Fruit fly (Drosophila melanogaster) ovary, adult (tissue): ENCODE results near the gene CG13081.

ENCODE experiments used
- CG17801 ChIP-seq: fragments of 200-800 bp; optimal IDR thresholded peaks from 2 replicates; lab custom pipeline; 2019; ENCODE audit warnings: missing biosample characterization, mild to moderate bottlenecking, missing genetic modification characterization, moderate library complexity; ENCODE audit not compliant: partially characterized antibody

Gene CG13081

DNA sequence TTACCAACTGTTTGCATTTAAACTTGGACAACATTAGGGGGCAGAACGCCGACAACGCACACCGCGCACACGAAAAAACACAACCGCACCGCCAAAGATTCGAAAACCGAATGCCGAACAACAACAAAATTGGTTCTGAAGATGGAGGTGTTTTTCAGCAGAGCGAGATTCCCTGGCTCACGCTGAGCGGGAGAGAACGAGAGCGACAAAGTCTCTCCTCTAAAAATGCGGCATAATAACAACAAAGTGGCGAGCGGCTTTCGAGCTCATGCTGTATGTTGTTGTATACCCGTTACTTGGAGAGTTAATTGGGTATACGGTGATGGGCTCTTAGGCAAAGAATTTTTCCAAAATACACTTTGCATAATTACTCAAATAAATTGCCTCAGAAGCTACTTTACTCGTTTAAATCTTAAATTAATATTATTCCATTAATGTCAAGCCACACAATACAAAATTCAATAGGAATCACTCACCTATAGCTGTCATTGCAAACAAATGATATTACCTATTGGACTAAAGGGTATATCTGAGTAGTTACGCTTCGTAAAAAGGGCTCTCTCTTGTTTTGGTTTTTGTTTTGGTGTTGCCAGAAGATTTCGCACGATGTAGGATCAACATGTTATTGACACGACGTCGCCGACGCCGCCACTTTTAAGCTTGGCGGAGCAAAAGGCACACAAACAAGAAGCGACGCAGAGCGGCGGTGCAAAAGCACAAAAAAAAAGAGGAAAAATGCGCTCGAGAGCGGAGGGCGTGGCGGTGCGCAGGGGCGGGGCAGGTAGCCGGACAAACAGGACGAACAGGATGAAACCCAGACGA lies 32.3 kb downstream of the CG13081 start:
- peak; percentile 56 for TF ChIP-seq CG17801 (GFP tag; lab: Kevin White, UChicago)

DNA sequence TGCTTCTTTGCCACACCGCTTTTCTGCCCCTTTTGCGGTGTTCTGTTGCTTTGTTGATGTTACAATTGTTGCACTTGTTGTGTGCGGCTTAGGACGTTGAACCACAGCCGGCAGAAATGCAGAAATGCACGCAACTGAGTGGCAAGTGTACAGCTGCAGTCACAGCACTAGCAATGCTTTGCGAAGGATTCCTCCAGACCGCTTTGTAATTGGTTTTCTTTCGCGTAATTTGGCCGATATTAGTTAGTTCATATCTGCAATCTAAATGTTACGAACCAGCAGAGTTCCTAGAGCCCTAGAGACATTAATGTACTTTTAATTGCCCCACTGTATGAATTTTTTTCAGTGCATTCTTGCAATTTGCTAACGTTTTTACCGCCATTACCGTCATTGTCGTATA lies 34.0 kb downstream of the CG13081 start:
- TF ChIP-seq CG17801 (GFP tag; lab: Kevin White, UChicago): no peak

- no peak for TF ChIP-seq CG17801 (GFP tag; lab: Kevin White, UChicago)
Observed at dm6 chr2L:19574959-19575625, 34.7 kb downstream of the CG13081 start.

DNA sequence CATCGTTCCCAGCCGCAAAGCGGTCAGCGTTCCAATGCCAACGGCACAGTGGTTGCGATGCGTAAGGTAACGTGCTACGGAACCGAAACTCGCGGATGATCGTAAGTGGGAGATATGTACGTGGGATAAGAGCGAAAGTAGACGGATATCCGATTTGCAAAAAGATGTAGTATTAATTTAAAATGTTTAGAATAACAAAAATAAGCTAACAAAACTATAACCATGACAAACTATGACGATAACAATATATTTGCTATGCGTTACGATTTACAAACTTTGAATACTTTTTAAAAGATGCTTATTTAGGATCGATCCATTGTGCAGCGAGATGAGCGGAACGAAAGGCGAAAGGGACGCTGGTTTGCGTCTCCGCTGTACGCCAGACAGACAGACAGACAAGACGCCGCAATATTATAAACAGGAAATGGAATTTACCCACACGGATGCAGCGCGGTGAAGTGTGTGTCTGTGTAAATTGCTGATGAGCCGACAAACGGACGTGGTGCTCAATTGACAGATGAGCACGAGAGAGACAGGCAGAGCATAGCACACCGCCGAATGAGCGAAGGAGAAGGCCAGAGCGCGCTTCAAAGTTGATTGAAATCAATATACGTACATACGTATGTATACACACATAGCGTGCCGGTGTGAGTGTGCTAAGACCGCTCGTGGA lies 35.4 kb downstream of the CG13081 start:
- peak; percentile 14 for TF ChIP-seq CG17801 (GFP tag; lab: Kevin White, UChicago)

DNA sequence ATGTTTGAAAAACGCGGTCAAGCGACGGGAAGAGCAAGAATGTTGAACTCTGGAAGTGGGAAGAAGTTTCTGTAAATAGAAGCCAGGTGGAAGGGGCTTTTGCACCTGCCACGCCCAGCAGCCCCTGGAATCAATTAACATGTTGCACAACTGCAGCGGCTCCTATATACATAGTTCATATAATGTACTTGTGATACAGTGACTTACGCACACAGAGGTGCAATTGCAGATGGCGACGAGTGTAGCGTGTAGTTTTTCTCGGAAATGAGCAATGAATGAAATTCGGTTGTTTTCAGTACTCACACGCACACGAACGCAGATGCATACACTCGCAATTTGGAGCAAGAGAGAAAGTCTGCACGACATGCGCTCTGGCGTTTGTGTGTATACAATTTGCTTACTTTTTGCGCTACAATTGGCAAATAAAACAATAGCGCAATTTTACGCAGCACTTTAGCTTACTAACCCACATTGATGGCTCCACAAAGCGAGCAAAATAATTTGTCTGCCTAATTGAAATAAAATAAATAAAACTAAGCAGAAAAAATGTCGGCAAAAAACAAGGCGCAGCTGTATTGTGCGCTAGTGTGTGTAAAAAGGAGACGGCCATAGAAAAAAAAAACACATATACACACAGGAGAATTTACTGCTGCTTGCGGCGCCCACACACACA lies 36.0 kb downstream of the CG13081 start:
- peak; percentile 56 for TF ChIP-seq CG17801 (GFP tag; lab: Kevin White, UChicago)

DNA sequence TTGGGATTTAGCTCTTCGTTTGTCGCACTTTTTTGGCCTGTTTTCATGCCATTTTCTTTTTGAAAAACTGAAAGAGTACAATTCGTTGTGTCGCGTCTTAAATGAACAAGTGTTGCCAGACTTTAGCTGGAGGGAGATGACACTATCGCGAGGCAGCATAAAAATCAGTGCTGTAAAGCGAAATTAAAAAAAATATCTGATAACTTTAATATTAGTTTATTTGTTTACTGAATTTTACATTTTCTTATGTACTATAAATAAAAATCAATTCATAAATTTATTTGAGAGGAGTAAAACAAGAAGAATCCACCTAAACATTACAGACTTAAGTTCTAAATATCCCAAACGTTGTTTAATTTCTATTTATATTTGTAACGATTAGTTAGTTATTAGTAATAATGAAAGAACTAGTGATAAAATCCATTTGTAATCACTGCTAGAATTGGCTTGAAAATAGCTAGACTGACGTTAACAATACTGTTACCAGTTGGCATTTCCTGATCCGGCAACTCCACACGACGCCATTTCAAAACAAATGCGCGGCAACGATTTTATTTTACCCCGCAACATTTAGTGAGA lies 36.9 kb downstream of the CG13081 start, which contains the start of the genes spi and msb1l:
TSS of gene spi (minus strand) at position 129 of the 579 bp plus-strand sequence.
TSS of gene msb1l (plus strand) at position 515 of the 579 bp plus-strand sequence.
- TF ChIP-seq CG17801 (GFP tag; lab: Kevin White, UChicago): peak; percentile 17

DNA sequence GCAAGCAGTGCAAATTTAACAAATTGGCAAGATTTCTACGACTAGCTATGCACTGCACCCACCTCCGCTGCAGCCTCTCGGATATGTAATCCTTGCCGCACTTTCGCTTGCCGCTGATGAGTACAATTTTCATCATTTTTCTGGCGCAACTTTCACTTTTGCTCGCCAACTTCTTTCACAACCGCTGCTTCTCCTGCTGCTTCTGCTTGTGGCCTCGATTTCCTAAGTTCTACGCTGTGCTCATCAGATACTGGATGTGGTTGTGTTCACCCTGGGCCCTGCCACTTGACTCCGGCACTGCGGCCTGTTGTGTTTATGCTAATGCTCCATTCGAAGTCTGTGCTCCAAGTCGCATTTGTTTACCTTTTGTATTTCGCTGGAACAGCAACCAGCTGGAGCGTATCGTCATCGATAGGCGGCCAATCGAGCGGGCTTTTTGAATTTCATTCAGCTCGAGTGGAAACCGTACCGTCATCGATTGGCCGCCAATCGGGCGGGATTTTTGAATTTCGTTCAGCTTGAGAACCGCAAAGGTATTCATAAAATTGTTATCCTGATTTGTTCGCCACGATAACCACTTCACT lies 39.7 kb downstream of the CG13081 start, which contains the start of gene Pmvk:
TSS of gene Pmvk (minus strand) at position 357 of the 584 bp plus-strand sequence.
- no peak for TF ChIP-seq CG17801 (GFP tag; lab: Kevin White, UChicago)

dm6 chr2L:19582185-19582584 lies 41.8 kb downstream of the CG13081 start, which contains the start of gene Hakai:
Gene Hakai, minus strand, starts transcription at chr2L:19582474.
- peak; percentile 36 for TF ChIP-seq CG17801 (GFP tag; lab: Kevin White, UChicago)

- peak; percentile 48 for TF ChIP-seq CG17801 (GFP tag; lab: Kevin White, UChicago)
Observed at dm6 chr2L:19583926-19584392, 43.6 kb downstream of the CG13081 start, which contains the start of the genes PCNA2 and CG10366. Gene PCNA2, minus strand, starts transcription at chr2L:19583990. Gene CG10366, plus strand, starts transcription at chr2L:19584235.

DNA sequence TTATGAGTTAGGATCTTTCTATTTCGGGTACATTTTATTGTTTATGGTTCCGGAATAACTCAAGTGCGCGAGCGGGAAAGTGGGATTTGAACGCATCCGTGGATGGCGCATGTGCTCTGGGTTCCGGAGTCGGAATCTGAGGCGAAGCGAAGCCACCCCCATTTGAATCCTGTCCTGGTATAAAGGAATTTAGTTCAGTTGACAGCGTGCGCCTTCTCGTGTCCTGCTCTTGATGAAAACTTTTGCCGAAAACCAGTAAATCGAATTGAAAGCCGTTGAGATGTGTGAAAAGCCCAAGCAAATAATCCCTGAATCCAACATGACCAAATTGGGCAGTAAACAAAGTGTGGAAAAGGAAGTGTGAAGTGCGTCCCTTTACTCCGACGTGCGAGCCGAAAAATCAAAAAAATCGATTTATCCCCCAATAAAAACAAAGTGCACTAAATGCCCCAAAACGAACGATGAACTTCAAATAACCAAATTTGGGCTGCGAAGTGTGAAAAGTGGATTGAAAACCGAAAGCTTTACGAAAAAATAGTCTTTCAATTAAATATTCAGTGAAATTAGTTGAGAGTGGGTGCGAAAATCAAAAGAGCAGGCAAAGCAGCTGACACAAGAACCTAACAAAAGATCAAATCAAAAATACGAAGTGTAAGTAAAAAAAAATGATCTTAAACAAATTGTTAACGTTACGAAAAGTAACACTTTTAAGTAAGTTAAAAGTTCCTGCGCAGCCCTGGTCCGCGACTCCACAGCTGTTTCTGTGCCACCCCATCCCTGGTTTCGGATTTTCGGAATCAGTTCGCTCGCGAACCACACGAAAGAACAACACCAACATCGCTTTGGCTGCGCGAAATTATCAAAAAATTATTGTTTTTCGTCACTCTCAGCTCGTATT lies 46.3 kb downstream of the CG13081 start, which contains the start of gene Lar:
TSS of gene Lar (plus strand) at position 188 of the 898 bp plus-strand sequence.
- peak; percentile 34 for TF ChIP-seq CG17801 (GFP tag; lab: Kevin White, UChicago)

DNA sequence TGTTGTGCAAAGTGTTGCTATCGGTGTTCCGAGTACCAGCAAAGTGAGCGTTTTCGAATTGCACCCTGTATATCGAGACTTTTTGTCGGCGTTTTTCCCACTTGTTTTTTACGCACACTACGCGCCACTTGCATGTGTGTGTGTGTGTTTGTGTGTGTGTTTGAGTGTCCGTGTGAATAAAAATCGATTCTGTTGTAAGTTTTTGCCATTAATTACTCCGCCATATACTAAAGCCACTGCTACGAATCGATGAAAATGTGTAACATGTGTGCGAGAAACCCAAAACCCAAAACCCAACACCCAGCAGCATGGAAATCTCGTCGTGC lies 46.9 kb downstream of the CG13081 start:
- TF ChIP-seq CG17801 (GFP tag; lab: Kevin White, UChicago): no peak

DNA sequence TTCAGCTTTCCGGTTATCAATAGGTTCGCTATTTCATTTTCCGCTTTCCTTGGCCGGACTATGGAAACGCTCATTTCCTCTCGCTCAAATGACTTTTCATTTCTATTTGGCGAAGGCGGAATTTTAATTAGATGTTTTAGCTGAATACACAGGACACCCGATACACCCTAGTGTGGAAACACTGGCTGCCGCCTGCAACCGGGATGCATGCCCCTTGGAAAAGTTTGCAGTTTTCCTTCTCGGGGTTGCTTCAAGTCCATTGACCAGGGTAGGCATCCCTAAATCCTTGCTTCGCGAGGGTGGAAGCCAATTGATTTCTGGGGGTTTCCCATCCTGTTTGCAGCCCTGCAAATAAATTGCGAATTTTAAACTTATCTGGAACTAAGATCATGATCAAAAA lies 48.5 kb downstream of the CG13081 start:
- no peak for TF ChIP-seq CG17801 (GFP tag; lab: Kevin White, UChicago)

dm6 chr2L:19590629-19591028 lies 50.2 kb downstream of the CG13081 start:
- TF ChIP-seq CG17801 (GFP tag; lab: Kevin White, UChicago): no peak
